Fruit fly (Drosophila melanogaster) Kc167 (cell line): ENCODE results near the gene CG7518.

Experiments
- h ChIP-seq: fragments of >200 bp; optimal IDR thresholded peaks from 3 replicates; lab custom pipeline; 2018; ENCODE audit warnings: missing external identifiers
- psq ChIP-seq: fragments of >200 bp; optimal IDR thresholded peaks from 2 replicates; lab custom pipeline; 2017; ENCODE audit warnings: missing external identifiers

DNA sequence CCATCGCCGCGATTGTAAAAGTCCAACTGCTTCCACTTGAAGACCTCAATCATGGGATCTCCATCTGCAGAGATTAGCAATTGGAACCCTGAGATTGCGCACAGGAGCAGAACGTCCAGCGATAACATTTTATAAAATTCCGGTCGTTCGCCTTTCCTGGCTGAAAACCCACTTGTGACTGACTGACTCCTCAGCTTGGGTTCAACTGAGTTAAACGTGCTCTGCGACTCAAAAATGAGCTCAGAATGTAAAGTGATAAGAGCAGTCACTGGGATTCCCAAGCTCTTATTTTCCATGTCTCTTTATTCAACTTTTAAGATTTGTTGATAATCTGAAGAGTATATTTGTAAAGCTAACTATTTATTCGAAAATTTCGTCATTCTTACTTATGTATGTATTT lies 4.9 kb upstream of the CG7518 start, which contains the start of gene yellow-f:
- TF ChIP-seq psq (lab: Kevin White, UChicago) (no peak), h (lab: Kevin White, UChicago) (no peak)
